Fruit fly (Drosophila melanogaster) whole organism, embryonic: ENCODE results near the gene Cht5.
A peak's percentile ranks its signal among the peaks of the same experiment; 100 is the strongest.

Experiments used
- Blimp-1 ChIP-seq: fragments of 200-800 bp; sonication (Bioruptor generic); optimal IDR thresholded peaks from 3 replicates; lab custom pipeline; 2018; ENCODE audit warnings: missing biosample characterization, missing genetic modification characterization, mild to moderate bottlenecking, moderate library complexity, missing genetic modification reagents
- CG10267 ChIP-seq: fragments of 200-800 bp; sonication (Bioruptor generic); optimal IDR thresholded peaks from 2 replicates; lab custom pipeline; 2018; ENCODE audit warnings: missing biosample characterization, mild to moderate bottlenecking, missing genetic modification characterization, moderate library complexity
- CG14441 ChIP-seq: fragments of 200-800 bp; sonication (Bioruptor generic); IDR thresholded peaks from 2 replicates; pipeline ENCODE4 v1.3.6; 2022; ENCODE audit warnings: missing biosample characterization, missing genetic modification characterization
- CG1602 ChIP-seq: fragments of 200-800 bp; sonication (Bioruptor generic); optimal IDR thresholded peaks from 3 replicates; lab custom pipeline; 2016; ENCODE audit warnings: missing biosample characterization, missing genetic modification characterization
- CG17328 ChIP-seq: fragments of 200-800 bp; sonication (Bioruptor generic); IDR thresholded peaks from 2 replicates; pipeline ENCODE4 v1.3.6; 2022; ENCODE audit warnings: missing biosample characterization, missing genetic modification characterization
- CG17361 ChIP-seq: fragments of 200-800 bp; sonication (Bioruptor generic); IDR thresholded peaks from 3 replicates; pipeline ENCODE4 v1.3.6; 2022; ENCODE audit warnings: missing biosample characterization, missing genetic modification characterization
- CG17568 ChIP-seq: fragments of 200-800 bp; sonication (Bioruptor generic); optimal IDR thresholded peaks from 2 replicates; lab custom pipeline; 2018; ENCODE audit warnings: missing biosample characterization, mild to moderate bottlenecking, missing genetic modification characterization, moderate library complexity
- CG17829 ChIP-seq: fragments of 200-800 bp; optimal IDR thresholded peaks from 2 replicates; lab custom pipeline; 2019; ENCODE audit warnings: missing biosample characterization, mild to moderate bottlenecking, missing genetic modification characterization, moderate library complexity
- CG2116 ChIP-seq: fragments of 200-800 bp; sonication (Bioruptor generic); optimal IDR thresholded peaks from 3 replicates; lab custom pipeline; 2018; ENCODE audit warnings: missing biosample characterization, mild to moderate bottlenecking, missing genetic modification characterization
- CG2129 ChIP-seq: fragments of 200-800 bp; sonication (Bioruptor generic); IDR thresholded peaks from 2 replicates; pipeline ENCODE4 v1.3.6; 2022; ENCODE audit warnings: missing biosample characterization, missing genetic modification characterization; ENCODE audit not compliant: partially characterized antibody
- CG2202 ChIP-seq: fragments of 200-800 bp; sonication (Bioruptor generic); optimal IDR thresholded peaks from 2 replicates; lab custom pipeline; 2018; ENCODE audit warnings: missing biosample characterization, mild to moderate bottlenecking, missing genetic modification characterization
- CG2678 ChIP-seq: fragments of 200-800 bp; sonication (Bioruptor generic); optimal IDR thresholded peaks from 3 replicates; lab custom pipeline; 2019; ENCODE audit warnings: missing biosample characterization, mild to moderate bottlenecking, missing genetic modification characterization, moderate library complexity
- CG2889 ChIP-seq: fragments of 200-800 bp; sonication (Bioruptor generic); IDR thresholded peaks from 3 replicates; pipeline ENCODE4 v1.3.6; 2022; ENCODE audit warnings: missing biosample characterization, missing genetic modification characterization
- CG30403 ChIP-seq: fragments of 200-800 bp; sonication (Bioruptor generic); optimal IDR thresholded peaks from 3 replicates; lab custom pipeline; 2016; ENCODE audit warnings: missing biosample characterization, missing genetic modification characterization
- CG31441 ChIP-seq: fragments of 200-800 bp; sonication (Bioruptor generic); IDR thresholded peaks from 2 replicates; pipeline ENCODE4 v1.3.6; 2022; ENCODE audit warnings: missing biosample characterization, missing genetic modification characterization
- CG43689 ChIP-seq: fragments of 200-800 bp; sonication (Bioruptor generic); IDR thresholded peaks from 2 replicates; pipeline ENCODE4 v1.3.6; 2022; ENCODE audit warnings: missing biosample characterization, missing genetic modification characterization
- CG7839 ChIP-seq: fragments of 200-800 bp; sonication (Bioruptor generic); optimal IDR thresholded peaks from 3 replicates; lab custom pipeline; 2018; ENCODE audit warnings: missing biosample characterization, mild to moderate bottlenecking, missing genetic modification characterization, moderate library complexity
- CG8359 ChIP-seq: fragments of 200-800 bp; sonication (Bioruptor generic); optimal IDR thresholded peaks from 2 replicates; lab custom pipeline; 2017; ENCODE audit warnings: missing biosample characterization, mild to moderate bottlenecking, missing genetic modification characterization, borderline replicate concordance
- CG8388 ChIP-seq: fragments of 200-800 bp; sonication (Bioruptor generic); optimal IDR thresholded peaks from 2 replicates; lab custom pipeline; 2019; ENCODE audit warnings: missing biosample characterization, mild to moderate bottlenecking, missing genetic modification characterization, moderate library complexity
- CG8924 ChIP-seq: fragments of 200-800 bp; optimal IDR thresholded peaks from 3 replicates; lab custom pipeline; 2019; ENCODE audit warnings: missing biosample characterization, mild to moderate bottlenecking, missing genetic modification characterization, moderate library complexity
- CG8944 ChIP-seq: fragments of 200-800 bp; sonication (Bioruptor generic); optimal IDR thresholded peaks from 3 replicates; lab custom pipeline; 2016; ENCODE audit warnings: missing biosample characterization, missing genetic modification characterization
- Dip3 ChIP-seq: fragments of 200-800 bp; sonication (Bioruptor generic); optimal IDR thresholded peaks from 3 replicates; lab custom pipeline; 2016; ENCODE audit warnings: missing biosample characterization, missing genetic modification characterization
- Hr3 ChIP-seq: fragments of 200-800 bp; sonication (Bioruptor generic); optimal IDR thresholded peaks from 3 replicates; lab custom pipeline; 2016; ENCODE audit warnings: missing biosample characterization, missing genetic modification characterization
- Oli ChIP-seq: fragments of 200-800 bp; sonication (Bioruptor generic); optimal IDR thresholded peaks from 2 replicates; lab custom pipeline; 2018; ENCODE audit warnings: missing biosample characterization, mild to moderate bottlenecking, missing genetic modification characterization, moderate library complexity
- PHDP ChIP-seq: fragments of 200-800 bp; sonication (Bioruptor generic); optimal IDR thresholded peaks from 3 replicates; lab custom pipeline; 2018; ENCODE audit warnings: missing biosample characterization, mild to moderate bottlenecking, missing genetic modification characterization, moderate library complexity
- Sox100B ChIP-seq: fragments of 200-800 bp; sonication (Bioruptor generic); optimal IDR thresholded peaks from 3 replicates; lab custom pipeline; 2018; ENCODE audit warnings: missing biosample characterization, mild to moderate bottlenecking, missing genetic modification characterization
- Xbp1 ChIP-seq: fragments of 200-800 bp; sonication (Bioruptor generic); optimal IDR thresholded peaks from 3 replicates; lab custom pipeline; 2016; ENCODE audit warnings: missing biosample characterization, mild to moderate bottlenecking, missing genetic modification characterization
- Xrp1 ChIP-seq: fragments of 200-800 bp; sonication (Bioruptor generic); IDR thresholded peaks from 2 replicates; pipeline ENCODE4 v1.3.6; 2022; ENCODE audit warnings: missing biosample characterization, missing genetic modification characterization
- ap ChIP-seq: fragments of 200-800 bp; sonication (Bioruptor generic); IDR thresholded peaks from 2 replicates; pipeline ENCODE4 v1.3.6; 2022; ENCODE audit warnings: missing biosample characterization, missing genetic modification characterization
- az2 ChIP-seq: fragments of 200-800 bp; sonication (Bioruptor generic); optimal IDR thresholded peaks from 3 replicates; lab custom pipeline; 2016; ENCODE audit warnings: missing biosample characterization, missing genetic modification characterization
- bab2 ChIP-seq: fragments of 200-800 bp; sonication (Bioruptor generic); optimal IDR thresholded peaks from 2 replicates; lab custom pipeline; 2016; ENCODE audit warnings: missing biosample characterization, missing genetic modification characterization
- bsh ChIP-seq, 2 experiments: fragments of 200-800 bp; sonication (Bioruptor generic); optimal IDR thresholded peaks; 2 replicates each; lab custom pipeline; 2017 to 2018; ENCODE audit warnings: mild to moderate bottlenecking in 2 of 2, missing biosample characterization in 2 of 2, missing genetic modification characterization in 2 of 2, moderate library complexity in 1 of 2
- cg ChIP-seq: fragments of 200-800 bp; sonication (Bioruptor generic); optimal IDR thresholded peaks from 3 replicates; lab custom pipeline; 2019; ENCODE audit warnings: missing biosample characterization, mild to moderate bottlenecking, missing genetic modification characterization, moderate library complexity
- dan ChIP-seq: fragments of 200-800 bp; sonication (Bioruptor generic); IDR thresholded peaks from 2 replicates; pipeline ENCODE4 v1.3.6; 2022; ENCODE audit warnings: missing biosample characterization, missing genetic modification characterization
- eyg ChIP-seq: fragments of 200-800 bp; sonication (Bioruptor generic); optimal IDR thresholded peaks from 3 replicates; lab custom pipeline; 2016; ENCODE audit warnings: missing biosample characterization, missing genetic modification characterization
- gro ChIP-seq: fragments of 200-800 bp; sonication (Bioruptor generic); optimal IDR thresholded peaks from 2 replicates; lab custom pipeline; 2016; ENCODE audit warnings: missing biosample characterization, missing genetic modification characterization
- ind ChIP-seq: fragments of 200-800 bp; sonication (Bioruptor generic); optimal IDR thresholded peaks from 3 replicates; lab custom pipeline; 2016; ENCODE audit warnings: missing biosample characterization, missing genetic modification characterization
- lola ChIP-seq, 3 experiments: fragments of >200 bp in 2 of 3; fragments of 200-800 bp in 1 of 3; sonication (Bioruptor generic) in 1 of 3; optimal IDR thresholded peaks; 2 replicates each; lab custom pipeline; 2017 to 2019; ENCODE audit warnings: missing biosample characterization in 3 of 3, missing genetic modification characterization in 3 of 3, mild to moderate bottlenecking in 1 of 3, moderate library complexity in 1 of 3
- mld ChIP-seq: fragments of 200-800 bp; sonication (Bioruptor generic); IDR thresholded peaks from 3 replicates; pipeline ENCODE4 v1.3.6; 2022; ENCODE audit warnings: missing biosample characterization, missing genetic modification characterization; ENCODE audit not compliant: partially characterized antibody
- phol ChIP-seq: fragments of 200-800 bp; sonication (Bioruptor generic); optimal IDR thresholded peaks from 3 replicates; lab custom pipeline; 2018; ENCODE audit warnings: missing biosample characterization, mild to moderate bottlenecking, missing genetic modification characterization, moderate library complexity
- prd ChIP-seq, 3 experiments: fragments of >200 bp in 2 of 3; fragments of 200-800 bp in 1 of 3; sonication (Bioruptor generic) in 1 of 3; optimal IDR thresholded peaks in 2 of 3; IDR thresholded peaks in 1 of 3; 2 replicates in 2 of 3; 3 replicates in 1 of 3; pipeline versions ENCODE4 v1.3.6 to Lab custom; 2017 to 2022; ENCODE audit warnings: missing biosample characterization in 1 of 3, missing genetic modification characterization in 1 of 3
- psq ChIP-seq: fragments of 200-800 bp; sonication (Bioruptor generic); optimal IDR thresholded peaks from 2 replicates; lab custom pipeline; 2017; ENCODE audit warnings: missing biosample characterization, missing genetic modification characterization
- row ChIP-seq: fragments of 200-800 bp; sonication (Bioruptor generic); IDR thresholded peaks from 3 replicates; pipeline ENCODE4 v1.3.6; 2022; ENCODE audit warnings: missing biosample characterization, missing genetic modification characterization
- ssp ChIP-seq: fragments of 200-800 bp; sonication (Bioruptor generic); IDR thresholded peaks from 2 replicates; pipeline ENCODE4 v1.3.6; 2022; ENCODE audit warnings: missing biosample characterization, missing genetic modification characterization
- unc-4 ChIP-seq: fragments of 200-800 bp; sonication (Bioruptor generic); IDR thresholded peaks from 2 replicates; pipeline ENCODE4 v1.3.6; 2022; ENCODE audit warnings: missing biosample characterization, missing genetic modification characterization; ENCODE audit not compliant: partially characterized antibody
- unpg ChIP-seq: fragments of 200-800 bp; sonication (Bioruptor generic); optimal IDR thresholded peaks from 3 replicates; lab custom pipeline; 2018; ENCODE audit warnings: missing biosample characterization, mild to moderate bottlenecking, missing genetic modification characterization, moderate library complexity
- vvl ChIP-seq: fragments of 200-800 bp; sonication (Bioruptor generic); IDR thresholded peaks from 2 replicates; pipeline ENCODE4 v1.3.6; 2022; ENCODE audit warnings: missing biosample characterization, missing genetic modification characterization
- wdn ChIP-seq: fragments of 200-800 bp; sonication (Bioruptor generic); IDR thresholded peaks from 2 replicates; pipeline ENCODE4 v1.3.6; 2022; ENCODE audit warnings: missing biosample characterization, missing genetic modification characterization
- z ChIP-seq: fragments of 200-800 bp; sonication (Bioruptor generic); IDR thresholded peaks from 3 replicates; pipeline ENCODE4 v1.3.6; 2022; ENCODE audit warnings: missing biosample characterization, missing genetic modification characterization

The Cht5 gene

DNA sequence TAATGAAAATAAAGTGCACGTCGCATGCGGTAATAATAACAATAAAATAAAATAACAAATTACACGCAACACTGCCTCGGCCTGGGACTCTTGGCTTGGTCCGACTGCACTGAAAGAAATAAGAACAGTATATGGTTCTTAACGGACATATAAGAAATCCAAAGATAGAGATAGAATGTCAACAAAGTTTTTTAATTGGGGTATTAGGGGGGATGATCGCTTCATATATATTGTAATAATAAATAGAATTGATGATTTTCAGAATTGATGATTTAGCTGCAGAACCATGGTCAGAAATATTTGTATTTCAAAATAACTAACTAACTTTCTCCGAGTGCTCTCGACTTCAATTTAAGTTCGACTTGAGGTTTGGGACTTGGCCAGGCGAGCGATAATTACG lies 28.7 kb downstream of the Cht5 start (continued):
- TF ChIP-seq phol (tag; lab: Kevin White, UChicago) (peak; percentile 57), az2 (peak; percentile 21), CG2116 (GFP tag; lab: Kevin White, UChicago) (no peak), CG14441 (GFP tag; lab: Robert Waterston, UW) (no peak), psq (GFP tag; lab: Kevin White, UChicago) (no peak), CG17328 (peak; percentile 24; the same call in 1 of the 2 replicates), Blimp-1 (peak; percentile 59), ind (GFP tag; lab: Kevin White, UChicago) (no peak), Oli (tag; lab: Kevin White, UChicago) (peak; percentile 30), CG10267 (tag; lab: Kevin White, UChicago) (peak; percentile 39), CG2129 (GFP tag; lab: Robert Waterston, UW) (no peak), row (peak; percentile 26; the same call in 1 of the 3 replicates), CG8924 (tag; lab: Kevin White, UChicago) (peak; percentile 34), CG43689 (GFP tag; lab: Robert Waterston, UW) (no peak), bab2 (no peak), lola (GFP tag; optimal IDR thresholded peaks at IDR 0.05; lab: Kevin White, UChicago) (peak in 1 of 3 experiments; percentile 66), Xbp1 (GFP tag; lab: Kevin White, UChicago) (no peak), dan (GFP tag; lab: Robert Waterston, UW) (no peak), CG2889 (GFP tag; lab: Robert Waterston, UW) (no peak), cg (GFP tag; lab: Kevin White, UChicago) (no peak), CG7839 (tag; lab: Kevin White, UChicago) (peak; percentile 30), Xrp1 (peak; percentile 54), CG30403 (GFP tag; lab: Kevin White, UChicago) (peak; percentile 32), CG2202 (tag; lab: Kevin White, UChicago) (peak; percentile 8), z (GFP tag; lab: Robert Waterston, UW) (no peak), Hr3 (GFP tag; lab: Kevin White, UChicago) (peak; percentile 13), CG17361 (peak; percentile 57), vvl (GFP tag; lab: Robert Waterston, UW) (no peak), CG2678 (peak; percentile 54), Dip3 (GFP tag; lab: Kevin White, UChicago) (no peak), ssp (no peak), gro (GFP tag; lab: Kevin White, UChicago) (no peak), Sox100B (peak; percentile 33), PHDP (tag; lab: Kevin White, UChicago) (peak; percentile 39), CG1602 (GFP tag; lab: Kevin White, UChicago) (peak; percentile 15), CG17568 (GFP tag; lab: Kevin White, UChicago) (no peak), prd (optimal IDR thresholded peaks at IDR 0.05; lab: Kevin White, UChicago) (no peak), prd (GFP tag; IDR thresholded peaks at IDR 0.05; lab: Robert Waterston, UW) (peak; percentile 31; the same call in 1 of the 3 replicates), ap (GFP tag; lab: Robert Waterston, UW) (no peak), unc-4 (GFP tag; lab: Robert Waterston, UW) (no peak), unpg (GFP tag; lab: Kevin White, UChicago) (peak; percentile 32), CG17829 (tag; lab: Kevin White, UChicago) (peak; percentile 66), CG8388 (GFP tag; lab: Kevin White, UChicago) (peak; percentile 47), wdn (GFP tag; lab: Robert Waterston, UW) (no peak), bsh (GFP tag; optimal IDR thresholded peaks at IDR 0.05; lab: Kevin White, UChicago) (peak in 1 of 2 experiments; percentile 85), CG31441 (GFP tag; lab: Robert Waterston, UW) (peak; percentile 60), eyg (GFP tag; lab: Kevin White, UChicago) (no peak), mld (GFP tag; lab: Robert Waterston, UW) (no peak), CG8944 (GFP tag; lab: Kevin White, UChicago) (no peak), CG8359 (GFP tag; lab: Kevin White, UChicago) (peak; percentile 41)
